Worm (Caenorhabditis elegans) whole organism, young adult: ENCODE data around the gene C06G4.4.

Source experiments
- B0261.1 ChIP-seq: sonication (generic microtip); optimal IDR thresholded peaks from 2 replicates; lab custom pipeline; 2016; ENCODE audit warnings: mild to moderate bottlenecking, missing genetic modification characterization, moderate library complexity, missing compliant biosample characterization
- D2030.7 ChIP-seq: fragments of 200-800 bp; sonication (Bioruptor generic); IDR thresholded peaks from 2 replicates; pipeline ENCODE4 v1.3.6; 2022; ENCODE audit warnings: missing genetic modification reagents, missing genetic modification characterization, missing compliant biosample characterization
- F10E7.11 ChIP-seq: sonication (generic microtip); optimal IDR thresholded peaks from 2 replicates; lab custom pipeline; 2017; ENCODE audit warnings: mild to moderate bottlenecking, missing genetic modification characterization, moderate library complexity, missing compliant biosample characterization
- F23B12.7 ChIP-seq: sonication (generic microtip); optimal IDR thresholded peaks from 2 replicates; lab custom pipeline; 2017; ENCODE audit warnings: missing genetic modification characterization, mild to moderate bottlenecking, missing compliant biosample characterization, antibody characterized with exemption, moderate library complexity; ENCODE audit not compliant: insufficient read depth
- F57A8.1 ChIP-seq: fragments of 200-800 bp; sonication (Bioruptor generic); optimal IDR thresholded peaks from 2 replicates; lab custom pipeline; 2018; ENCODE audit warnings: mild to moderate bottlenecking, missing genetic modification characterization, moderate library complexity, missing compliant biosample characterization
- F57C9.4 ChIP-seq: sonication (generic microtip); optimal IDR thresholded peaks from 2 replicates; lab custom pipeline; 2017; ENCODE audit warnings: mild to moderate bottlenecking, missing genetic modification characterization, missing compliant biosample characterization
- K12H6.12 ChIP-seq: fragments of 200-800 bp; sonication (Bioruptor generic); optimal IDR thresholded peaks from 2 replicates; lab custom pipeline; 2018; ENCODE audit warnings: mild to moderate bottlenecking, missing genetic modification characterization, missing compliant biosample characterization
- Y53G8AR.9 ChIP-seq: fragments of 200-800 bp; sonication (Bioruptor generic); conservative IDR thresholded peaks from 2 replicates; pipeline ENCODE4 v1.3.6; 2022; ENCODE audit warnings: missing genetic modification reagents, missing genetic modification characterization, missing compliant biosample characterization
- Y56A3A.18 ChIP-seq: fragments of 200-800 bp; sonication (Bioruptor generic); IDR thresholded peaks from 2 replicates; pipeline ENCODE4 v1.3.6; 2022; ENCODE audit warnings: missing genetic modification reagents, missing genetic modification characterization, missing compliant biosample characterization
- Y95B8A.8 ChIP-seq: fragments of 200-800 bp; sonication (Bioruptor generic); IDR thresholded peaks from 2 replicates; pipeline ENCODE4 v1.3.6; 2022; ENCODE audit warnings: missing genetic modification reagents, missing genetic modification characterization, missing compliant biosample characterization
- ZK185.1 ChIP-seq: sonication (generic microtip); optimal IDR thresholded peaks from 2 replicates; lab custom pipeline; 2016; ENCODE audit warnings: mild to moderate bottlenecking, missing genetic modification characterization, missing compliant biosample characterization; ENCODE audit not compliant: poor library complexity, severe bottlenecking
- akir-1 ChIP-seq: fragments of 200-800 bp; sonication (Bioruptor generic); optimal IDR thresholded peaks from 2 replicates; lab custom pipeline; 2018; ENCODE audit warnings: mild to moderate bottlenecking, missing genetic modification characterization, moderate library complexity, missing compliant biosample characterization
- ama-1 ChIP-seq, 3 experiments: fragments of 150-350 bp in 1 of 3; sonication (generic microtip) in 2 of 3; optimal IDR thresholded peaks; 2 replicates each; lab custom pipeline; 2014 to 2018; ENCODE audit warnings: missing biosample characterization in 2 of 3, missing genetic modification characterization in 2 of 3, missing genetic modification reagents in 2 of 3
- athp-1 ChIP-seq: sonication (generic microtip); optimal IDR thresholded peaks from 2 replicates; lab custom pipeline; 2017; ENCODE audit warnings: mild to moderate bottlenecking, missing genetic modification characterization, missing compliant biosample characterization
- attf-5 ChIP-seq: fragments of 200-800 bp; sonication (Bioruptor generic); optimal IDR thresholded peaks from 2 replicates; lab custom pipeline; 2018; ENCODE audit warnings: mild to moderate bottlenecking, missing genetic modification characterization, missing compliant biosample characterization
- bed-1 ChIP-seq: fragments of 200-800 bp; sonication (Bioruptor generic); IDR thresholded peaks from 2 replicates; pipeline ENCODE4 v1.3.6; 2022; ENCODE audit warnings: missing genetic modification reagents, missing genetic modification characterization, missing compliant biosample characterization
- cebp-1 ChIP-seq, 2 experiments: fragments of 200-800 bp in 1 of 2; sonication (Bioruptor generic) in 1 of 2; sonication (generic microtip) in 1 of 2; IDR thresholded peaks in 1 of 2; optimal IDR thresholded peaks in 1 of 2; 2 replicates each; pipeline versions ENCODE4 v1.3.6 to Lab custom; 2017 to 2022; ENCODE audit warnings: missing compliant biosample characterization in 2 of 2, missing genetic modification characterization in 2 of 2, mild to moderate bottlenecking in 1 of 2, missing genetic modification reagents in 1 of 2, moderate library complexity in 1 of 2
- ceh-100 ChIP-seq: fragments of 200-800 bp; sonication (Bioruptor generic); IDR thresholded peaks from 2 replicates; pipeline ENCODE4 v1.3.6; 2022; ENCODE audit warnings: missing genetic modification reagents, missing genetic modification characterization, missing compliant biosample characterization
- ceh-40 ChIP-seq: fragments of 200-800 bp; sonication (Bioruptor generic); IDR thresholded peaks from 2 replicates; pipeline ENCODE4 v1.3.6; 2022; ENCODE audit warnings: missing genetic modification characterization, missing compliant biosample characterization
- ceh-79 ChIP-seq: sonication (generic microtip); optimal IDR thresholded peaks from 2 replicates; lab custom pipeline; 2017; ENCODE audit warnings: mild to moderate bottlenecking, missing genetic modification characterization, missing compliant biosample characterization
- die-1 ChIP-seq: sonication (generic microtip); optimal IDR thresholded peaks from 2 replicates; lab custom pipeline; 2016; ENCODE audit warnings: missing genotype, mild to moderate bottlenecking, missing genetic modification characterization, missing compliant biosample characterization
- egl-18 ChIP-seq: fragments of 200-800 bp; sonication (Bioruptor generic); IDR thresholded peaks from 2 replicates; pipeline ENCODE4 v1.3.6; 2022; ENCODE audit warnings: missing genetic modification reagents, missing genetic modification characterization, missing compliant biosample characterization
- ekl-4 ChIP-seq: fragments of 200-800 bp; sonication (Bioruptor generic); IDR thresholded peaks from 2 replicates; pipeline ENCODE4 v1.3.6; 2022; ENCODE audit warnings: missing genetic modification reagents, missing genetic modification characterization, missing compliant biosample characterization
- him-1 ChIP-seq: sonication (generic microtip); optimal IDR thresholded peaks from 2 replicates; lab custom pipeline; 2016; ENCODE audit warnings: missing genotype, missing genetic modification reagents, missing genetic modification characterization, missing compliant biosample characterization
- hmg-1.2 ChIP-seq: fragments of 200-800 bp; sonication (Bioruptor generic); IDR thresholded peaks from 2 replicates; pipeline ENCODE4 v1.3.6; 2022; ENCODE audit warnings: missing genetic modification reagents, missing genetic modification characterization, missing compliant biosample characterization
- hsf-1 ChIP-seq: fragments of 200-800 bp; sonication (Bioruptor generic); IDR thresholded peaks from 2 replicates; pipeline ENCODE4 v1.3.6; 2022; ENCODE audit warnings: missing genetic modification reagents, missing genetic modification characterization, missing compliant biosample characterization
- let-607 ChIP-seq, 2 experiments: fragments of 200-800 bp in 1 of 2; sonication (Bioruptor generic) in 1 of 2; sonication (generic microtip) in 1 of 2; optimal IDR thresholded peaks; 2 replicates each; lab custom pipeline; 2016 to 2018; ENCODE audit warnings: mild to moderate bottlenecking in 2 of 2, missing compliant biosample characterization in 2 of 2, missing genetic modification characterization in 2 of 2, moderate library complexity in 2 of 2, missing genotype in 1 of 2
- lin-26 ChIP-seq: fragments of 200-800 bp; sonication (Bioruptor generic); IDR thresholded peaks from 2 replicates; pipeline ENCODE4 v1.3.6; 2022; ENCODE audit warnings: missing genetic modification reagents, missing genetic modification characterization, missing compliant biosample characterization
- lin-35 ChIP-seq, 3 experiments: fragments of 150-350 bp in 2 of 3; sonication (generic microtip) in 1 of 3; optimal IDR thresholded peaks; 2 replicates each; lab custom pipeline; 2014 to 2018; ENCODE audit warnings: missing biosample characterization in 3 of 3, missing genetic modification characterization in 3 of 3, missing genetic modification reagents in 3 of 3
- lin-40 ChIP-seq: sonication (generic microtip); optimal IDR thresholded peaks from 2 replicates; lab custom pipeline; 2016; ENCODE audit warnings: missing genetic modification characterization, mild to moderate bottlenecking, missing compliant biosample characterization, missing genotype, missing genetic modification reagents
- lin-54 ChIP-seq: fragments of 200-800 bp; sonication (Bioruptor generic); optimal IDR thresholded peaks from 2 replicates; lab custom pipeline; 2018; ENCODE audit warnings: mild to moderate bottlenecking, missing genetic modification characterization, missing compliant biosample characterization
- lsl-1 ChIP-seq: fragments of 200-800 bp; sonication (Bioruptor generic); optimal IDR thresholded peaks from 2 replicates; lab custom pipeline; 2018; ENCODE audit warnings: mild to moderate bottlenecking, missing genetic modification characterization, moderate library complexity, missing compliant biosample characterization
- mcd-1 ChIP-seq: fragments of 200-800 bp; sonication (Bioruptor generic); IDR thresholded peaks from 2 replicates; pipeline ENCODE4 v1.3.6; 2022; ENCODE audit warnings: missing genetic modification reagents, missing genetic modification characterization, missing compliant biosample characterization
- mes-4 ChIP-seq: sonication (generic microtip); optimal IDR thresholded peaks from 2 replicates; lab custom pipeline; 2016; ENCODE audit warnings: missing genotype, missing genetic modification characterization, missing compliant biosample characterization
- nfyb-1 ChIP-seq: fragments of 200-800 bp; sonication (Bioruptor generic); IDR thresholded peaks from 2 replicates; pipeline ENCODE4 v1.3.6; 2022; ENCODE audit warnings: missing genetic modification reagents, missing genetic modification characterization, missing compliant biosample characterization
- nhr-27 ChIP-seq: fragments of 200-800 bp; sonication (Bioruptor generic); optimal IDR thresholded peaks from 2 replicates; lab custom pipeline; 2018; ENCODE audit warnings: mild to moderate bottlenecking, missing genetic modification characterization, moderate library complexity, missing compliant biosample characterization
- pbrm-1 ChIP-seq: fragments of 200-800 bp; sonication (Bioruptor generic); IDR thresholded peaks from 2 replicates; pipeline ENCODE4 v1.3.6; 2022; ENCODE audit warnings: missing genetic modification reagents, missing genetic modification characterization, missing compliant biosample characterization
- pha-4 ChIP-seq: fragments of 150-350 bp; sonication (generic microtip); optimal IDR thresholded peaks from 2 replicates; lab custom pipeline; 2014; ENCODE audit warnings: missing biosample characterization, missing genetic modification reagents, missing genetic modification characterization
- rcor-1 ChIP-seq: fragments of 200-800 bp; sonication (Bioruptor generic); IDR thresholded peaks from 2 replicates; pipeline ENCODE4 v1.3.6; 2022; ENCODE audit warnings: missing genetic modification reagents, missing genetic modification characterization, missing compliant biosample characterization
- rec-8 ChIP-seq, 2 experiments: sonication (generic microtip); optimal IDR thresholded peaks; 2 replicates each; lab custom pipeline; 2016; ENCODE audit warnings: mild to moderate bottlenecking in 2 of 2, missing genetic modification characterization in 2 of 2, missing genetic modification reagents in 2 of 2, missing genotype in 2 of 2, missing biosample characterization in 1 of 2, missing compliant biosample characterization in 1 of 2, moderate library complexity in 1 of 2
- snpc-3.4 ChIP-seq: sonication (generic microtip); optimal IDR thresholded peaks from 2 replicates; lab custom pipeline; 2017; ENCODE audit warnings: missing genetic modification characterization, mild to moderate bottlenecking, missing compliant biosample characterization, antibody characterized with exemption, moderate library complexity, missing genotype, missing genetic modification reagents
- somi-1 ChIP-seq: fragments of 200-800 bp; sonication (Bioruptor generic); optimal IDR thresholded peaks from 2 replicates; lab custom pipeline; 2018; ENCODE audit warnings: mild to moderate bottlenecking, missing genetic modification characterization, missing compliant biosample characterization
- tbp1 ChIP-seq: fragments of 200-800 bp; sonication (Bioruptor generic); optimal IDR thresholded peaks from 2 replicates; lab custom pipeline; 2018; ENCODE audit warnings: mild to moderate bottlenecking, missing genetic modification characterization, missing compliant biosample characterization
- zim-3 ChIP-seq: sonication (generic microtip); optimal IDR thresholded peaks from 2 replicates; lab custom pipeline; 2017; ENCODE audit warnings: mild to moderate bottlenecking, missing genetic modification characterization, moderate library complexity, missing compliant biosample characterization
- ztf-18 ChIP-seq: sonication (generic microtip); optimal IDR thresholded peaks from 2 replicates; lab custom pipeline; 2016; ENCODE audit warnings: missing genotype, mild to moderate bottlenecking, missing genetic modification characterization, missing compliant biosample characterization
- ztf-25 ChIP-seq: fragments of 200-800 bp; sonication (Bioruptor generic); IDR thresholded peaks from 2 replicates; pipeline ENCODE4 v1.3.6; 2022; ENCODE audit warnings: missing genetic modification reagents, missing genetic modification characterization, missing compliant biosample characterization
- ztf-26 ChIP-seq: sonication (generic microtip); optimal IDR thresholded peaks from 2 replicates; lab custom pipeline; 2017; ENCODE audit warnings: missing genetic modification characterization, missing compliant biosample characterization

The C06G4.4 gene

ce11 chrIII:7978723-7979122 lies 1.1 kb upstream of the C06G4.4 start (continued):
- TF ChIP-seq lin-40 (tag; lab: Kevin White, UChicago) (peak; percentile 15), B0261.1 (peak; percentile 41), somi-1 (no peak), F57A8.1 (GFP tag; lab: Kevin White, UChicago) (no peak), pbrm-1 (GFP tag; lab: Robert Waterston, UW) (peak; percentile 38), K12H6.12 (tag; lab: Kevin White, UChicago) (no peak), rec-8 (tag; optimal IDR thresholded peaks at IDR 0.05; lab: Kevin White, UChicago) (no peak), snpc-3.4 (tag; lab: Kevin White, UChicago) (no peak), ceh-40 (GFP tag; lab: Robert Waterston, UW) (no peak), F10E7.11 (no peak), ceh-79 (tag; lab: Kevin White, UChicago) (no peak), him-1 (tag; lab: Kevin White, UChicago) (no peak), let-607 (tag; optimal IDR thresholded peaks at IDR 0.05; lab: Kevin White, UChicago) (no peak), Y95B8A.8 (no peak), mes-4 (no peak), hsf-1 (no peak), athp-1 (tag; lab: Kevin White, UChicago) (no peak), egl-18 (GFP tag; lab: Robert Waterston, UW) (no peak), attf-5 (GFP tag; lab: Kevin White, UChicago) (peak; percentile 59), nhr-27 (tag; lab: Kevin White, UChicago) (no peak), F23B12.7 (tag; lab: Kevin White, UChicago) (no peak), cebp-1 (GFP tag; IDR thresholded peaks at IDR 0.05; lab: Robert Waterston, UW) (no peak), cebp-1 (tag; optimal IDR thresholded peaks at IDR 0.05; lab: Kevin White, UChicago) (no peak), F57C9.4 (tag; lab: Kevin White, UChicago) (no peak), ama-1 (optimal IDR thresholded peaks at IDR 0.05; lab: Kevin White, UChicago) (no peak), ama-1 (GFP tag; optimal IDR thresholded peaks at IDR 0.05; lab: Kevin White, UChicago) (no peak), zim-3 (tag; lab: Kevin White, UChicago) (no peak), akir-1 (GFP tag; lab: Kevin White, UChicago) (no peak), mcd-1 (no peak), pha-4 (tag; lab: Kevin White, UChicago) (peak; percentile 14), hmg-1.2 (GFP tag; lab: Robert Waterston, UW) (peak; percentile 93), nfyb-1 (GFP tag; lab: Robert Waterston, UW) (no peak), Y56A3A.18 (GFP tag; lab: Robert Waterston, UW) (no peak), bed-1 (GFP tag; lab: Robert Waterston, UW) (no peak), ZK185.1 (tag; lab: Kevin White, UChicago) (peak; percentile 33), ztf-25 (no peak), lin-35 (GFP tag; optimal IDR thresholded peaks at IDR 0.05; lab: Kevin White, UChicago) (no peak), ceh-100 (GFP tag; lab: Robert Waterston, UW) (no peak)

- TF ChIP-seq rec-8 (tag; optimal IDR thresholded peaks at IDR 0.05; lab: Kevin White, UChicago): no peak
- TF ChIP-seq B0261.1: peak; percentile 64
- TF ChIP-seq Y53G8AR.9: no peak
- TF ChIP-seq ztf-26 (tag; lab: Kevin White, UChicago): peak; percentile 13
- TF ChIP-seq die-1 (tag; lab: Kevin White, UChicago): peak; percentile 17
- no peak for TF ChIP-seq ceh-79 (tag; lab: Kevin White, UChicago)
- TF ChIP-seq lsl-1 (GFP tag; lab: Kevin White, UChicago): peak; percentile 7
- TF ChIP-seq ekl-4 (GFP tag; lab: Robert Waterston, UW): peak; percentile 47; the same call in 1 of the 2 replicates
- TF ChIP-seq D2030.7 (GFP tag; lab: Robert Waterston, UW): peak; percentile 17; the same call in 1 of the 2 replicates
- 0 out of 2 replicates have a peak, but pooled peaks have one; percentile 20 for TF ChIP-seq rcor-1 (GFP tag; lab: Robert Waterston, UW)
- TF ChIP-seq lin-26 (GFP tag; lab: Robert Waterston, UW): peak; percentile 66
- TF ChIP-seq lin-54 (GFP tag; lab: Kevin White, UChicago): peak; percentile 26
- peak; percentile 86 for TF ChIP-seq tbp1
- peak; percentile 35 for TF ChIP-seq ztf-18 (tag; lab: Kevin White, UChicago)
These were observed 677 bp upstream of the C06G4.4 start for ce11 chrIII:7978289-7978688.
